Fruit fly (Drosophila melanogaster) whole organism, embryonic: ENCODE measurements around the gene CG13390.

Source experiments
- Adf1 ChIP-seq: fragments of 200-800 bp; sonication (Bioruptor generic); IDR thresholded peaks from 2 replicates; pipeline ENCODE4 v1.3.6; 2022; ENCODE audit warnings: missing biosample characterization, missing genetic modification characterization
- Antp ChIP-seq: fragments of 200-800 bp; sonication (Bioruptor generic); optimal IDR thresholded peaks from 3 replicates; lab custom pipeline; 2016; ENCODE audit warnings: missing biosample characterization, missing genetic modification characterization
- Atf-2 ChIP-seq: fragments of 200-800 bp; sonication (Bioruptor generic); optimal IDR thresholded peaks from 2 replicates; lab custom pipeline; 2016; ENCODE audit warnings: missing biosample characterization, missing genetic modification characterization
- BEAF-32 ChIP-seq: fragments of 200-800 bp; sonication (Bioruptor generic); optimal IDR thresholded peaks from 3 replicates; lab custom pipeline; 2017; ENCODE audit warnings: missing biosample characterization, missing genetic modification characterization, mild to moderate bottlenecking, moderate library complexity, missing genetic modification reagents
- CG1024 ChIP-seq: fragments of 200-800 bp; sonication (Bioruptor generic); IDR thresholded peaks from 2 replicates; pipeline ENCODE4 v1.3.6; 2022; ENCODE audit warnings: missing biosample characterization, missing genetic modification characterization
- CG11085 ChIP-seq: fragments of 200-800 bp; sonication (Bioruptor generic); IDR thresholded peaks from 2 replicates; pipeline ENCODE4 v1.3.6; 2022; ENCODE audit warnings: missing biosample characterization, missing genetic modification characterization
- CG11093 ChIP-seq: fragments of 200-800 bp; sonication (Bioruptor generic); IDR thresholded peaks from 3 replicates; pipeline ENCODE4 v1.3.6; 2022; ENCODE audit warnings: missing biosample characterization, missing genetic modification characterization
- CG11723 ChIP-seq: fragments of 200-800 bp; sonication (Bioruptor generic); optimal IDR thresholded peaks from 2 replicates; lab custom pipeline; 2017; ENCODE audit warnings: missing biosample characterization, mild to moderate bottlenecking, missing genetic modification characterization
- CG12219 ChIP-seq: fragments of 200-800 bp; sonication (Bioruptor generic); optimal IDR thresholded peaks from 3 replicates; lab custom pipeline; 2018; ENCODE audit warnings: missing biosample characterization, mild to moderate bottlenecking, missing genetic modification characterization
- CG12391 ChIP-seq: fragments of 200-800 bp; sonication (Bioruptor generic); optimal IDR thresholded peaks from 3 replicates; lab custom pipeline; 2018; ENCODE audit warnings: missing biosample characterization, mild to moderate bottlenecking, missing genetic modification characterization, moderate library complexity
- CG12744 ChIP-seq: fragments of 200-800 bp; sonication (Bioruptor generic); optimal IDR thresholded peaks from 2 replicates; lab custom pipeline; 2016; ENCODE audit warnings: missing biosample characterization, missing genetic modification characterization
- CG13287 ChIP-seq: fragments of 200-800 bp; sonication (Bioruptor generic); IDR thresholded peaks from 2 replicates; pipeline ENCODE4 v1.3.6; 2022; ENCODE audit warnings: missing biosample characterization, missing genetic modification characterization; ENCODE audit not compliant: partially characterized antibody
- CG13296 ChIP-seq: fragments of 200-800 bp; sonication (Bioruptor generic); optimal IDR thresholded peaks from 3 replicates; lab custom pipeline; 2018; ENCODE audit warnings: missing biosample characterization, mild to moderate bottlenecking, missing genetic modification characterization
- CG14014 ChIP-seq: fragments of 200-800 bp; sonication (Bioruptor generic); IDR thresholded peaks from 2 replicates; pipeline ENCODE4 v1.3.6; 2022; ENCODE audit warnings: missing biosample characterization, missing genetic modification characterization
- CG14710 ChIP-seq: fragments of 200-800 bp; sonication (Bioruptor generic); optimal IDR thresholded peaks from 3 replicates; lab custom pipeline; 2019; ENCODE audit warnings: missing biosample characterization, mild to moderate bottlenecking, missing genetic modification characterization, moderate library complexity
- CG15073 ChIP-seq: fragments of 200-800 bp; sonication (Bioruptor generic); optimal IDR thresholded peaks from 2 replicates; lab custom pipeline; 2016; ENCODE audit warnings: missing biosample characterization, missing genetic modification characterization
- CG15601 ChIP-seq: fragments of 200-800 bp; sonication (Bioruptor generic); optimal IDR thresholded peaks from 3 replicates; lab custom pipeline; 2019; ENCODE audit warnings: missing biosample characterization, mild to moderate bottlenecking, missing genetic modification characterization, moderate library complexity
- CG17361 ChIP-seq: fragments of 200-800 bp; sonication (Bioruptor generic); IDR thresholded peaks from 3 replicates; pipeline ENCODE4 v1.3.6; 2022; ENCODE audit warnings: missing biosample characterization, missing genetic modification characterization
- CG18262 ChIP-seq: fragments of 200-800 bp; optimal IDR thresholded peaks from 3 replicates; lab custom pipeline; 2019; ENCODE audit warnings: missing biosample characterization, mild to moderate bottlenecking, missing genetic modification characterization, moderate library complexity
- CG1832 ChIP-seq: fragments of 200-800 bp; sonication (Bioruptor generic); optimal IDR thresholded peaks from 2 replicates; lab custom pipeline; 2017; ENCODE audit warnings: missing biosample characterization, mild to moderate bottlenecking, missing genetic modification characterization, inconsistent platforms
- CG2120 ChIP-seq: fragments of 200-800 bp; sonication (Bioruptor generic); optimal IDR thresholded peaks from 3 replicates; lab custom pipeline; 2016; ENCODE audit warnings: missing biosample characterization, missing genetic modification characterization
- CG34422 ChIP-seq: fragments of 200-800 bp; sonication (Bioruptor generic); IDR thresholded peaks from 3 replicates; pipeline ENCODE4 v1.3.6; 2022; ENCODE audit warnings: missing biosample characterization, missing genetic modification characterization
- CG4328 ChIP-seq: fragments of 200-800 bp; sonication (Bioruptor generic); optimal IDR thresholded peaks from 3 replicates; lab custom pipeline; 2017; ENCODE audit warnings: missing biosample characterization, missing genetic modification reagents, missing genetic modification characterization
- CG5180 ChIP-seq: fragments of 200-800 bp; sonication (Bioruptor generic); optimal IDR thresholded peaks from 3 replicates; lab custom pipeline; 2017; ENCODE audit warnings: missing biosample characterization, missing genetic modification characterization, mild to moderate bottlenecking, moderate library complexity, missing genetic modification reagents
- CG8089 ChIP-seq: fragments of 200-800 bp; sonication (Bioruptor generic); optimal IDR thresholded peaks from 3 replicates; lab custom pipeline; 2016; ENCODE audit warnings: missing biosample characterization, missing genetic modification characterization
- CG9215 ChIP-seq: fragments of 200-800 bp; sonication (Bioruptor generic); IDR thresholded peaks from 2 replicates; pipeline ENCODE4 v1.3.6; 2022; ENCODE audit warnings: missing biosample characterization, missing genetic modification characterization
- CG9932 ChIP-seq: fragments of 200-800 bp; sonication (Bioruptor generic); IDR thresholded peaks from 2 replicates; pipeline ENCODE4 v1.3.6; 2022; ENCODE audit warnings: missing biosample characterization, missing genetic modification characterization
- CoRest ChIP-seq: fragments of 200-800 bp; sonication (Bioruptor generic); optimal IDR thresholded peaks from 3 replicates; lab custom pipeline; 2018; ENCODE audit warnings: missing biosample characterization, mild to moderate bottlenecking, missing genetic modification characterization, moderate library complexity
- Drgx ChIP-seq: fragments of 200-800 bp; sonication (Bioruptor generic); IDR thresholded peaks from 2 replicates; pipeline ENCODE4 v1.3.6; 2022; ENCODE audit warnings: missing biosample characterization, missing genetic modification characterization
- E2f2 ChIP-seq: fragments of 200-800 bp; sonication (Bioruptor generic); IDR thresholded peaks from 2 replicates; pipeline ENCODE4 v1.3.6; 2022; ENCODE audit warnings: missing biosample characterization, missing genetic modification characterization
- Ets65A ChIP-seq: fragments of 200-800 bp; sonication (Bioruptor generic); peaks from one replicate; lab custom pipeline; 2016; ENCODE audit warnings: missing biosample characterization, missing genetic modification characterization
- Hr39 ChIP-seq: fragments of >200 bp; optimal IDR thresholded peaks from 2 replicates; lab custom pipeline; 2017
- Oli ChIP-seq: fragments of 200-800 bp; sonication (Bioruptor generic); optimal IDR thresholded peaks from 2 replicates; lab custom pipeline; 2018; ENCODE audit warnings: missing biosample characterization, mild to moderate bottlenecking, missing genetic modification characterization, moderate library complexity
- Poxn ChIP-seq: fragments of 200-800 bp; sonication (Bioruptor generic); IDR thresholded peaks from 2 replicates; pipeline ENCODE4 v1.3.6; 2022; ENCODE audit warnings: missing biosample characterization, missing genetic modification characterization
- Sin3A ChIP-seq: fragments of >200 bp; optimal IDR thresholded peaks from 2 replicates; lab custom pipeline; 2018
- Stat92E ChIP-seq, 3 experiments: fragments of >200 bp in 2 of 3; fragments of 200-800 bp in 1 of 3; sonication (Bioruptor generic) in 1 of 3; optimal IDR thresholded peaks; 2 replicates each; lab custom pipeline; 2017 to 2019; ENCODE audit warnings: missing biosample characterization in 3 of 3, missing genetic modification characterization in 3 of 3, mild to moderate bottlenecking in 1 of 3, moderate library complexity in 1 of 3
- TFAM ChIP-seq: fragments of 200-800 bp; sonication (Bioruptor generic); optimal IDR thresholded peaks from 2 replicates; lab custom pipeline; 2017; ENCODE audit warnings: missing biosample characterization, missing genetic modification characterization, inconsistent platforms
- ab ChIP-seq: fragments of 200-800 bp; sonication (Bioruptor generic); optimal IDR thresholded peaks from 2 replicates; lab custom pipeline; 2016; ENCODE audit warnings: missing biosample characterization, missing genetic modification characterization
- ac ChIP-seq: fragments of 200-800 bp; sonication (Bioruptor generic); optimal IDR thresholded peaks from 3 replicates; lab custom pipeline; 2017; ENCODE audit warnings: missing biosample characterization, mild to moderate bottlenecking, missing genetic modification characterization
- dati ChIP-seq: fragments of 200-800 bp; sonication (Bioruptor generic); IDR thresholded peaks from 2 replicates; pipeline ENCODE4 v1.3.6; 2022; ENCODE audit warnings: missing biosample characterization, missing genetic modification characterization
- fd3F ChIP-seq: fragments of 200-800 bp; sonication (Bioruptor generic); optimal IDR thresholded peaks from 2 replicates; lab custom pipeline; 2018; ENCODE audit warnings: missing biosample characterization, mild to moderate bottlenecking, missing genetic modification characterization, moderate library complexity
- gsb ChIP-seq: fragments of 200-800 bp; sonication (Bioruptor generic); IDR thresholded peaks from 2 replicates; pipeline ENCODE4 v1.3.6; 2022; ENCODE audit warnings: missing biosample characterization, missing genetic modification characterization
- h ChIP-seq: fragments of >200 bp; optimal IDR thresholded peaks from 2 replicates; lab custom pipeline; 2017
- lilli ChIP-seq: fragments of 200-800 bp; sonication (Bioruptor generic); optimal IDR thresholded peaks from 3 replicates; lab custom pipeline; 2016; ENCODE audit warnings: missing biosample characterization, missing genetic modification characterization
- luna ChIP-seq: fragments of 200-800 bp; sonication (Bioruptor generic); optimal IDR thresholded peaks from 2 replicates; lab custom pipeline; 2016; ENCODE audit warnings: missing biosample characterization, missing genetic modification characterization
- mam ChIP-seq: fragments of 200-800 bp; sonication (Bioruptor generic); optimal IDR thresholded peaks from 3 replicates; lab custom pipeline; 2016; ENCODE audit warnings: missing biosample characterization, missing genetic modification characterization
- repo ChIP-seq: fragments of 200-800 bp; sonication (Bioruptor generic); optimal IDR thresholded peaks from 2 replicates; lab custom pipeline; 2016; ENCODE audit warnings: missing biosample characterization, missing genetic modification characterization
- sd ChIP-seq: fragments of 200-800 bp; sonication (Bioruptor generic); optimal IDR thresholded peaks from 3 replicates; lab custom pipeline; 2018; ENCODE audit warnings: missing biosample characterization, mild to moderate bottlenecking, missing genetic modification characterization, moderate library complexity
- sens ChIP-seq: fragments of 200-800 bp; sonication (Bioruptor generic); peaks from one replicate; lab custom pipeline; 2016; ENCODE audit warnings: missing biosample characterization, missing genetic modification characterization
- seq ChIP-seq: fragments of 200-800 bp; sonication (Bioruptor generic); IDR thresholded peaks from 2 replicates; pipeline ENCODE4 v1.3.6; 2022; ENCODE audit warnings: missing biosample characterization, missing genetic modification characterization
- ssp ChIP-seq: fragments of 200-800 bp; sonication (Bioruptor generic); IDR thresholded peaks from 2 replicates; pipeline ENCODE4 v1.3.6; 2022; ENCODE audit warnings: missing biosample characterization, missing genetic modification characterization
- zf30C ChIP-seq: fragments of 200-800 bp; sonication (Bioruptor generic); optimal IDR thresholded peaks from 3 replicates; lab custom pipeline; 2018; ENCODE audit warnings: missing biosample characterization, mild to moderate bottlenecking, missing genetic modification characterization

The CG13390 gene

dm6 chr2L:8382646-8383045 lies 6.0 kb upstream of the CG13390 start, which contains the start of the genes CG13392 and Rcd4 (continued):
- TF ChIP-seq Ets65A (GFP tag; lab: Kevin White, UChicago) (peak; percentile 97), CG14014 (GFP tag; lab: Robert Waterston, UW) (peak; percentile 53), CoRest (tag; lab: Kevin White, UChicago) (peak; percentile 55), CG11093 (GFP tag; lab: Robert Waterston, UW) (no peak), Stat92E (GFP tag; optimal IDR thresholded peaks at IDR 0.05; lab: Kevin White, UChicago) (peak in 1 of 3 experiments; percentile 61), ab (GFP tag; lab: Kevin White, UChicago) (no peak), ac (GFP tag; lab: Kevin White, UChicago) (no peak), Drgx (peak; percentile 45; the same call in 1 of the 2 replicates), lilli (GFP tag; lab: Kevin White, UChicago) (peak; percentile 83), seq (GFP tag; lab: Robert Waterston, UW) (no peak), CG11723 (GFP tag; lab: Kevin White, UChicago) (peak; percentile 3), zf30C (GFP tag; lab: Kevin White, UChicago) (peak; percentile 36), sd (peak; percentile 77), Adf1 (no peak; the same call in 1 of the 2 replicates), Sin3A (lab: Kevin White, UChicago) (peak; percentile 32), CG15073 (no peak), CG34422 (GFP tag; lab: Robert Waterston, UW) (peak; percentile 91), BEAF-32 (GFP tag; lab: Kevin White, UChicago) (peak; percentile 63), CG1832 (GFP tag; lab: Kevin White, UChicago) (no peak), CG11085 (GFP tag; lab: Robert Waterston, UW) (peak; percentile 61; the same call in 1 of the 2 replicates), CG4328 (peak; percentile 35), CG14710 (tag; lab: Kevin White, UChicago) (peak; percentile 66), Atf-2 (GFP tag; lab: Kevin White, UChicago) (peak; percentile 31), CG18262 (tag; lab: Kevin White, UChicago) (peak; percentile 29), CG9932 (GFP tag; lab: Robert Waterston, UW) (peak; percentile 90), mam (GFP tag; lab: Kevin White, UChicago) (peak; percentile 84), CG1024 (GFP tag; lab: Robert Waterston, UW) (0 out of 2 replicates have a peak, but pooled peaks have one; percentile 16), ssp (GFP tag; lab: Robert Waterston, UW) (peak; percentile 32; the same call in 1 of the 2 replicates), dati (no peak), CG8089 (peak; percentile 11), CG15601 (peak; percentile 14), CG2120 (GFP tag; lab: Kevin White, UChicago) (peak; percentile 88), E2f2 (GFP tag; lab: Robert Waterston, UW) (peak; percentile 56), fd3F (GFP tag; lab: Kevin White, UChicago) (peak; percentile 16), CG5180 (GFP tag; lab: Kevin White, UChicago) (no peak), Hr39 (lab: Kevin White, UChicago) (no peak), luna (GFP tag; lab: Kevin White, UChicago) (peak; percentile 60), sens (GFP tag; lab: Kevin White, UChicago) (peak; percentile 91), CG12391 (peak; percentile 47), TFAM (no peak), gsb (GFP tag; lab: Robert Waterston, UW) (0 out of 2 replicates have a peak, but pooled peaks have one; percentile 13), h (lab: Kevin White, UChicago) (no peak), CG12744 (peak; percentile 44), Oli (no peak), CG13296 (GFP tag; lab: Kevin White, UChicago) (peak; percentile 41), Antp (GFP tag; lab: Kevin White, UChicago) (peak; percentile 85), repo (peak; percentile 62), CG17361 (GFP tag; lab: Robert Waterston, UW) (peak; percentile 28; the same call in 1 of the 3 replicates), CG12219 (GFP tag; lab: Kevin White, UChicago) (peak; percentile 42), CG13287 (GFP tag; lab: Robert Waterston, UW) (peak; percentile 80), CG9215 (GFP tag; lab: Robert Waterston, UW) (peak; percentile 44; the same call in 1 of the 2 replicates), Poxn (no peak)
